Worm (Caenorhabditis elegans) whole organism, late embryonic: Measurements from ENCODE around the gene F22F1.3.
A peak's percentile ranks its signal among the peaks of the same experiment; 100 is the strongest.

Experiments used
- C08G9.2 ChIP-seq: sonication (generic microtip); optimal IDR thresholded peaks from 2 replicates; lab custom pipeline; 2016; ENCODE audit warnings: mild to moderate bottlenecking, missing genetic modification characterization, moderate library complexity, missing compliant biosample characterization
- C38D4.7 ChIP-seq: fragments of 200-800 bp; sonication (Bioruptor generic); optimal IDR thresholded peaks from 2 replicates; lab custom pipeline; 2018; ENCODE audit warnings: mild to moderate bottlenecking, missing genetic modification characterization, moderate library complexity, missing compliant biosample characterization
- F13H6.1 ChIP-seq: sonication (generic microtip); optimal IDR thresholded peaks from 2 replicates; lab custom pipeline; 2016; ENCODE audit warnings: missing genetic modification characterization, missing compliant biosample characterization
- K02D7.2 ChIP-seq: sonication (generic microtip); optimal IDR thresholded peaks from 2 replicates; lab custom pipeline; 2017; ENCODE audit warnings: mild to moderate bottlenecking, missing genetic modification characterization, missing compliant biosample characterization
- T23F11.4 ChIP-seq: fragments of 200-800 bp; sonication (Bioruptor generic); optimal IDR thresholded peaks from 2 replicates; lab custom pipeline; 2018; ENCODE audit warnings: mild to moderate bottlenecking, missing genetic modification characterization, missing compliant biosample characterization
- Y22D7AL.16 ChIP-seq: sonication (generic microtip); optimal IDR thresholded peaks from 2 replicates; lab custom pipeline; 2016; ENCODE audit warnings: missing genetic modification characterization, missing compliant biosample characterization
- ahr-1 ChIP-seq: sonication (generic microtip); optimal IDR thresholded peaks from 2 replicates; lab custom pipeline; 2016; ENCODE audit warnings: missing genetic modification characterization, missing compliant biosample characterization
- ceh-14 ChIP-seq: sonication (generic microtip); optimal IDR thresholded peaks from 2 replicates; lab custom pipeline; 2016; ENCODE audit warnings: missing genotype, missing genetic modification characterization, missing compliant biosample characterization
- ceh-18 ChIP-seq: sonication (generic microtip); optimal IDR thresholded peaks from 2 replicates; lab custom pipeline; 2016; ENCODE audit warnings: missing genetic modification characterization, missing compliant biosample characterization
- ceh-2 ChIP-seq: sonication (generic microtip); optimal IDR thresholded peaks from 2 replicates; lab custom pipeline; 2016; ENCODE audit warnings: missing genotype, missing genetic modification characterization, missing compliant biosample characterization
- ceh-30 ChIP-seq: fragments of 150-350 bp; optimal IDR thresholded peaks from 2 replicates; lab custom pipeline; 2014; ENCODE audit warnings: missing biosample characterization, missing genetic modification characterization
- ceh-31 ChIP-seq: sonication (generic microtip); optimal IDR thresholded peaks from 2 replicates; lab custom pipeline; 2016; ENCODE audit warnings: missing genetic modification characterization, missing compliant biosample characterization
- ceh-34 ChIP-seq: sonication (generic microtip); optimal IDR thresholded peaks from 2 replicates; lab custom pipeline; 2016; ENCODE audit warnings: mild to moderate bottlenecking, missing genetic modification characterization, missing compliant biosample characterization
- ceh-45 ChIP-seq: fragments of 200-800 bp; sonication (Bioruptor generic); IDR thresholded peaks from 2 replicates; pipeline ENCODE4 v1.3.6; 2022; ENCODE audit warnings: missing genetic modification reagents, missing genetic modification characterization, missing compliant biosample characterization
- ceh-9 ChIP-seq: sonication (generic microtip); optimal IDR thresholded peaks from 2 replicates; lab custom pipeline; 2016; ENCODE audit warnings: mild to moderate bottlenecking, missing genetic modification characterization, inconsistent platforms, missing compliant biosample characterization
- che-1 ChIP-seq: sonication (generic microtip); optimal IDR thresholded peaks from 2 replicates; lab custom pipeline; 2016; ENCODE audit warnings: mild to moderate bottlenecking, missing genetic modification characterization, missing compliant biosample characterization
- ets-4 ChIP-seq: sonication (generic microtip); optimal IDR thresholded peaks from 2 replicates; lab custom pipeline; 2016; ENCODE audit warnings: missing genetic modification characterization, missing compliant biosample characterization
- eyg-1 ChIP-seq: sonication (generic microtip); optimal IDR thresholded peaks from 2 replicates; lab custom pipeline; 2016; ENCODE audit warnings: missing genotype, missing genetic modification characterization, missing compliant biosample characterization
- fax-1 ChIP-seq: sonication (generic microtip); optimal IDR thresholded peaks from 2 replicates; lab custom pipeline; 2016; ENCODE audit warnings: missing genotype, missing genetic modification characterization, missing compliant biosample characterization
- fkh-10 ChIP-seq: fragments of 150-350 bp; optimal IDR thresholded peaks from 2 replicates; lab custom pipeline; 2014; ENCODE audit warnings: missing biosample characterization, missing genetic modification reagents, missing genetic modification characterization
- fkh-6 ChIP-seq: sonication (generic microtip); optimal IDR thresholded peaks from 2 replicates; lab custom pipeline; 2016; ENCODE audit warnings: missing genetic modification characterization, missing compliant biosample characterization
- gmeb-2 ChIP-seq: sonication (generic microtip); optimal IDR thresholded peaks from 2 replicates; lab custom pipeline; 2016; ENCODE audit warnings: missing genetic modification characterization, inconsistent platforms, missing compliant biosample characterization
- hlh-13 ChIP-seq: fragments of 200-800 bp; sonication (Bioruptor generic); optimal IDR thresholded peaks from 2 replicates; lab custom pipeline; 2018; ENCODE audit warnings: mild to moderate bottlenecking, missing genetic modification characterization, missing compliant biosample characterization
- hlh-15 ChIP-seq: sonication (generic microtip); optimal IDR thresholded peaks from 2 replicates; lab custom pipeline; 2016; ENCODE audit warnings: missing genetic modification characterization, missing compliant biosample characterization
- hlh-6 ChIP-seq: sonication (generic microtip); optimal IDR thresholded peaks from 2 replicates; lab custom pipeline; 2016; ENCODE audit warnings: missing genotype, missing genetic modification characterization, missing compliant biosample characterization
- hlh-8 ChIP-seq: sonication (generic microtip); optimal IDR thresholded peaks from 2 replicates; lab custom pipeline; 2016; ENCODE audit warnings: missing genotype, missing genetic modification characterization, missing compliant biosample characterization
- lim-6 ChIP-seq: sonication (generic microtip); optimal IDR thresholded peaks from 2 replicates; lab custom pipeline; 2016; ENCODE audit warnings: missing genetic modification characterization, missing compliant biosample characterization
- lin-11 ChIP-seq: fragments of 200-800 bp; sonication (Bioruptor generic); optimal IDR thresholded peaks from 2 replicates; lab custom pipeline; 2018; ENCODE audit warnings: mild to moderate bottlenecking, missing genetic modification characterization, missing compliant biosample characterization
- madf-2 ChIP-seq: sonication (generic microtip); optimal IDR thresholded peaks from 2 replicates; lab custom pipeline; 2017; ENCODE audit warnings: missing genetic modification characterization, missing compliant biosample characterization
- nfya-1 ChIP-seq: sonication (generic microtip); optimal IDR thresholded peaks from 2 replicates; lab custom pipeline; 2017; ENCODE audit warnings: missing genetic modification characterization, mild to moderate bottlenecking, missing compliant biosample characterization, antibody characterized with exemption, moderate library complexity
- npax-4 ChIP-seq: sonication (generic microtip); optimal IDR thresholded peaks from 2 replicates; lab custom pipeline; 2016; ENCODE audit warnings: missing genetic modification characterization, missing compliant biosample characterization
- odd-2 ChIP-seq: sonication (generic microtip); optimal IDR thresholded peaks from 2 replicates; lab custom pipeline; 2017; ENCODE audit warnings: antibody characterized with exemption, mild to moderate bottlenecking, missing genetic modification characterization, missing compliant biosample characterization
- pag-3 ChIP-seq: sonication (generic microtip); optimal IDR thresholded peaks from 2 replicates; lab custom pipeline; 2016; ENCODE audit warnings: missing compliant biosample characterization, missing genetic modification characterization, borderline replicate concordance
- pat-9 ChIP-seq: fragments of 200-800 bp; sonication (Bioruptor generic); optimal IDR thresholded peaks from 2 replicates; lab custom pipeline; 2018; ENCODE audit warnings: mild to moderate bottlenecking, missing genetic modification characterization, moderate library complexity, missing compliant biosample characterization
- pax-1 ChIP-seq: fragments of 150-350 bp; optimal IDR thresholded peaks from 2 replicates; lab custom pipeline; 2014; ENCODE audit warnings: missing biosample characterization, missing genetic modification characterization
- pha-4 ChIP-seq: fragments of 150-350 bp; optimal IDR thresholded peaks from 2 replicates; lab custom pipeline; 2018; ENCODE audit warnings: missing biosample characterization, missing genetic modification reagents, missing genetic modification characterization
- pqm-1 ChIP-seq: sonication (generic microtip); optimal IDR thresholded peaks from 2 replicates; lab custom pipeline; 2016; ENCODE audit warnings: missing genetic modification characterization, missing compliant biosample characterization
- ref-2 ChIP-seq: sonication (generic microtip); optimal IDR thresholded peaks from 2 replicates; lab custom pipeline; 2016; ENCODE audit warnings: missing genetic modification characterization, missing compliant biosample characterization
- rnt-1 ChIP-seq: sonication (generic microtip); optimal IDR thresholded peaks from 2 replicates; lab custom pipeline; 2016; ENCODE audit warnings: missing genetic modification characterization, missing compliant biosample characterization
- sox-2 ChIP-seq: fragments of 200-800 bp; sonication (Bioruptor generic); IDR thresholded peaks from 2 replicates; pipeline ENCODE4 v1.3.6; 2022; ENCODE audit warnings: missing genetic modification reagents, missing genetic modification characterization, missing compliant biosample characterization
- sox-4 ChIP-seq: sonication (generic microtip); optimal IDR thresholded peaks from 2 replicates; lab custom pipeline; 2017; ENCODE audit warnings: mild to moderate bottlenecking, missing genetic modification characterization, inconsistent platforms, missing compliant biosample characterization
- syd-9 ChIP-seq: sonication (generic microtip); optimal IDR thresholded peaks from 2 replicates; lab custom pipeline; 2016; ENCODE audit warnings: mild to moderate bottlenecking, missing genetic modification characterization, moderate library complexity, missing compliant biosample characterization
- tbx-2 ChIP-seq: sonication (generic microtip); optimal IDR thresholded peaks from 2 replicates; lab custom pipeline; 2016; ENCODE audit warnings: missing genetic modification characterization, missing compliant biosample characterization
- tbx-7 ChIP-seq: sonication (generic microtip); optimal IDR thresholded peaks from 2 replicates; lab custom pipeline; 2016; ENCODE audit warnings: missing genotype, missing genetic modification characterization, missing compliant biosample characterization
- unc-3 ChIP-seq, 2 experiments: fragments of 200-800 bp in 1 of 2; sonication (Bioruptor generic) in 1 of 2; sonication (generic microtip) in 1 of 2; conservative IDR thresholded peaks in 1 of 2; optimal IDR thresholded peaks in 1 of 2; 2 replicates each; pipeline versions ENCODE4 v1.3.6 to Lab custom; 2016 to 2022; ENCODE audit warnings: missing compliant biosample characterization in 2 of 2, missing genetic modification characterization in 2 of 2, missing genetic modification reagents in 1 of 2
- unc-55 ChIP-seq: sonication (generic microtip); optimal IDR thresholded peaks from 2 replicates; lab custom pipeline; 2017; ENCODE audit warnings: missing biosample characterization, missing genetic modification reagents, missing genetic modification characterization
- unc-86 ChIP-seq: sonication (generic microtip); optimal IDR thresholded peaks from 2 replicates; lab custom pipeline; 2016; ENCODE audit warnings: missing genetic modification characterization, missing compliant biosample characterization
- zip-5 ChIP-seq: sonication (generic microtip); optimal IDR thresholded peaks from 2 replicates; lab custom pipeline; 2016; ENCODE audit warnings: missing genetic modification characterization, missing compliant biosample characterization

Gene F22F1.3

ce11 chrX:8157132-8157531 lies 5.7 kb downstream of the F22F1.3 start (continued):
- TF ChIP-seq syd-9 (tag; lab: Kevin White, UChicago) = no peak
- no peak for TF ChIP-seq unc-86 (tag; lab: Kevin White, UChicago)
- TF ChIP-seq odd-2 (tag; lab: Kevin White, UChicago) = no peak
- no peak for TF ChIP-seq eyg-1
- no peak for TF ChIP-seq lim-6
- TF ChIP-seq npax-4 (tag; lab: Kevin White, UChicago) = no peak
- TF ChIP-seq C38D4.7 (GFP tag; lab: Kevin White, UChicago) = no peak
- no peak for TF ChIP-seq hlh-13
- TF ChIP-seq unc-3 (GFP tag; conservative IDR thresholded peaks at IDR 0.05; lab: Robert Waterston, UW) = no peak
- TF ChIP-seq unc-3 (tag; optimal IDR thresholded peaks at IDR 0.05; lab: Kevin White, UChicago) = no peak
- TF ChIP-seq gmeb-2 (tag; lab: Kevin White, UChicago) = no peak
- TF ChIP-seq ceh-14 (tag; lab: Kevin White, UChicago) = no peak
- TF ChIP-seq pax-1 (tag; lab: Kevin White, UChicago) = no peak
- TF ChIP-seq pat-9 = no peak
- no peak for TF ChIP-seq C08G9.2
- no peak for TF ChIP-seq sox-4 (tag; lab: Kevin White, UChicago)
- TF ChIP-seq ets-4 (tag; lab: Kevin White, UChicago) = no peak
- peak; percentile 47 for TF ChIP-seq nfya-1
- no peak for TF ChIP-seq che-1 (tag; lab: Kevin White, UChicago)
- no peak for TF ChIP-seq ref-2 (tag; lab: Kevin White, UChicago)
- peak; percentile 28 for TF ChIP-seq unc-55 (GFP tag; lab: Kevin White, UChicago)
- TF ChIP-seq tbx-2 (tag; lab: Kevin White, UChicago) = peak; percentile 62
- TF ChIP-seq ceh-34 = no peak
- TF ChIP-seq, all 69 proteins: peak for 7

- TF ChIP-seq ceh-45 (GFP tag; lab: Robert Waterston, UW) = 0 out of 2 replicates have a peak, but pooled peaks have one; percentile 17
- TF ChIP-seq gmeb-2 (tag; lab: Kevin White, UChicago) = no peak
These were observed 6.4 kb downstream of the F22F1.3 start for ce11 chrX:8156502-8156901.

ce11 chrX:8155969-8156368 lies 6.9 kb downstream of the F22F1.3 start:
- no peak for TF ChIP-seq npax-4 (tag; lab: Kevin White, UChicago)
- TF ChIP-seq fax-1 (tag; lab: Kevin White, UChicago) = peak; percentile 67
- peak; percentile 86 for TF ChIP-seq ceh-45 (GFP tag; lab: Robert Waterston, UW)
- TF ChIP-seq pax-1 (tag; lab: Kevin White, UChicago) = no peak
- TF ChIP-seq ceh-2 = peak; percentile 80
- TF ChIP-seq zip-5 = no peak
- TF ChIP-seq hlh-15 (tag; lab: Kevin White, UChicago) = no peak
- TF ChIP-seq syd-9 (tag; lab: Kevin White, UChicago) = no peak
- TF ChIP-seq pha-4 (tag; lab: Kevin White, UChicago) = no peak
- TF ChIP-seq fkh-6 (tag; lab: Kevin White, UChicago) = peak; percentile 44
- TF ChIP-seq pag-3 (tag; lab: Kevin White, UChicago) = no peak
- peak; percentile 74 for TF ChIP-seq ceh-34
- no peak for TF ChIP-seq ceh-18 (tag; lab: Kevin White, UChicago)
- TF ChIP-seq ceh-31 (tag; lab: Kevin White, UChicago) = peak; percentile 72
- TF ChIP-seq pqm-1 (tag; lab: Kevin White, UChicago) = no peak
- TF ChIP-seq nfya-1 = peak; percentile 7
- peak; percentile 61 for TF ChIP-seq odd-2 (tag; lab: Kevin White, UChicago)
- peak; percentile 73 for TF ChIP-seq K02D7.2
- peak; percentile 49 for TF ChIP-seq ceh-30 (tag; lab: Kevin White, UChicago)
- TF ChIP-seq T23F11.4 (GFP tag; lab: Kevin White, UChicago) = peak; percentile 86
- no peak for TF ChIP-seq fkh-10 (GFP tag; lab: Kevin White, UChicago)
- TF ChIP-seq ets-4 (tag; lab: Kevin White, UChicago) = peak; percentile 21
- peak; percentile 7 for TF ChIP-seq ahr-1 (tag; lab: Kevin White, UChicago)
- TF ChIP-seq tbx-7 (tag; lab: Kevin White, UChicago) = no peak
- peak; percentile 72 for TF ChIP-seq tbx-2 (tag; lab: Kevin White, UChicago)
- peak; percentile 70 for TF ChIP-seq madf-2
- peak; percentile 70 for TF ChIP-seq F13H6.1 (tag; lab: Kevin White, UChicago)
- TF ChIP-seq unc-55 (GFP tag; lab: Kevin White, UChicago) = no peak
- TF ChIP-seq rnt-1 = no peak
- TF ChIP-seq hlh-6 = peak; percentile 81
- peak; percentile 91 for TF ChIP-seq sox-2 (GFP tag; lab: Robert Waterston, UW)
- TF ChIP-seq lin-11 (tag; lab: Kevin White, UChicago) = peak; percentile 84
- peak; percentile 27 for TF ChIP-seq hlh-8
- TF ChIP-seq Y22D7AL.16 (tag; lab: Kevin White, UChicago) = peak; percentile 84
- TF ChIP-seq ceh-9 (tag; lab: Kevin White, UChicago) = peak; percentile 76
- peak; percentile 71 for TF ChIP-seq pat-9
